Fruit fly (Drosophila melanogaster) whole organism, prepupa: ENCODE results near the gene Spec2.

ENCODE experiments used
- Blimp-1 ChIP-seq: fragments of 200-800 bp; sonication (Bioruptor generic); optimal IDR thresholded peaks from 3 replicates; lab custom pipeline; 2017; ENCODE audit warnings: missing biosample characterization, missing genetic modification characterization, mild to moderate bottlenecking, moderate library complexity, missing genetic modification reagents
- CG10669 ChIP-seq: fragments of 200-800 bp; sonication (Bioruptor generic); optimal IDR thresholded peaks from 3 replicates; lab custom pipeline; 2018; ENCODE audit warnings: missing biosample characterization, mild to moderate bottlenecking, missing genetic modification characterization, moderate library complexity
- CG11762 ChIP-seq: fragments of 200-800 bp; sonication (Bioruptor generic); optimal IDR thresholded peaks from 3 replicates; lab custom pipeline; 2016; ENCODE audit warnings: missing biosample characterization, missing genetic modification characterization; ENCODE audit not compliant: insufficient read depth
- CG11902 ChIP-seq: fragments of 200-800 bp; sonication (Bioruptor generic); optimal IDR thresholded peaks from 3 replicates; lab custom pipeline; 2016; ENCODE audit warnings: missing biosample characterization, missing genetic modification characterization
- CG15336 ChIP-seq: fragments of 200-800 bp; sonication (Bioruptor generic); IDR thresholded peaks from 2 replicates; pipeline ENCODE4 v1.3.6; 2022; ENCODE audit warnings: missing biosample characterization, missing genetic modification characterization
- CG1621 ChIP-seq: fragments of 200-800 bp; sonication (Bioruptor generic); optimal IDR thresholded peaks from 3 replicates; lab custom pipeline; 2018; ENCODE audit warnings: missing biosample characterization, mild to moderate bottlenecking, missing genetic modification characterization
- CG16779 ChIP-seq: fragments of 200-800 bp; sonication (Bioruptor generic); optimal IDR thresholded peaks from 3 replicates; lab custom pipeline; 2017; ENCODE audit warnings: missing biosample characterization, mild to moderate bottlenecking, missing genetic modification characterization
- CG3032 ChIP-seq: fragments of 200-800 bp; optimal IDR thresholded peaks from 2 replicates; lab custom pipeline; 2019; ENCODE audit warnings: missing biosample characterization, mild to moderate bottlenecking, missing genetic modification characterization, moderate library complexity
- CG31627 ChIP-seq: fragments of 200-800 bp; sonication (Bioruptor generic); optimal IDR thresholded peaks from 3 replicates; lab custom pipeline; 2016; ENCODE audit warnings: missing biosample characterization, missing genetic modification characterization
- CG32006 ChIP-seq: fragments of 200-800 bp; sonication (Bioruptor generic); optimal IDR thresholded peaks from 3 replicates; lab custom pipeline; 2017; ENCODE audit warnings: missing biosample characterization, mild to moderate bottlenecking, missing genetic modification characterization
- CG34406 ChIP-seq: fragments of 200-800 bp; sonication (Bioruptor generic); optimal IDR thresholded peaks from 3 replicates; lab custom pipeline; 2016; ENCODE audit warnings: missing biosample characterization, missing genetic modification characterization
- CG3919 ChIP-seq: fragments of 200-800 bp; sonication (Bioruptor generic); optimal IDR thresholded peaks from 3 replicates; lab custom pipeline; 2016; ENCODE audit warnings: missing biosample characterization, missing genetic modification characterization
- CG4318 ChIP-seq: fragments of 200-800 bp; sonication (Bioruptor generic); optimal IDR thresholded peaks from 3 replicates; lab custom pipeline; 2017; ENCODE audit warnings: missing biosample characterization, mild to moderate bottlenecking, missing genetic modification characterization
- CG6163 ChIP-seq: fragments of 200-800 bp; sonication (Bioruptor generic); IDR thresholded peaks from 3 replicates; pipeline ENCODE4 v1.3.6; 2022; ENCODE audit warnings: missing biosample characterization, missing genetic modification characterization
- CG6792 ChIP-seq: fragments of 200-800 bp; sonication (Bioruptor generic); optimal IDR thresholded peaks from 3 replicates; lab custom pipeline; 2016; ENCODE audit warnings: missing biosample characterization, missing genetic modification characterization
- CG6808 ChIP-seq: fragments of 200-800 bp; sonication (Bioruptor generic); optimal IDR thresholded peaks from 3 replicates; lab custom pipeline; 2017; ENCODE audit warnings: missing biosample characterization, missing genetic modification characterization, mild to moderate bottlenecking, moderate library complexity, missing genetic modification reagents
- CG6854 ChIP-seq: fragments of 200-800 bp; sonication (Bioruptor generic); optimal IDR thresholded peaks from 2 replicates; lab custom pipeline; 2017; ENCODE audit warnings: missing biosample characterization, mild to moderate bottlenecking, missing genetic modification characterization
- CG7368 ChIP-seq: fragments of 200-800 bp; sonication (Bioruptor generic); optimal IDR thresholded peaks from 3 replicates; lab custom pipeline; 2016; ENCODE audit warnings: missing biosample characterization, missing genetic modification characterization
- CG8319 ChIP-seq: fragments of 200-800 bp; sonication (Bioruptor generic); optimal IDR thresholded peaks from 3 replicates; lab custom pipeline; 2016; ENCODE audit warnings: missing biosample characterization, missing genetic modification characterization
- CG8632 ChIP-seq: fragments of 200-800 bp; sonication (Bioruptor generic); optimal IDR thresholded peaks from 3 replicates; lab custom pipeline; 2016; ENCODE audit warnings: missing biosample characterization, missing genetic modification characterization
- CG9139 ChIP-seq: fragments of 200-800 bp; sonication (Bioruptor generic); optimal IDR thresholded peaks from 3 replicates; lab custom pipeline; 2017; ENCODE audit warnings: missing biosample characterization, mild to moderate bottlenecking, missing genetic modification characterization
- Eip75B ChIP-seq: fragments of 200-800 bp; sonication (Bioruptor generic); optimal IDR thresholded peaks from 3 replicates; lab custom pipeline; 2016; ENCODE audit warnings: missing biosample characterization, missing genetic modification characterization
- Eip78C ChIP-seq: fragments of 200-800 bp; sonication (Bioruptor generic); peaks from one replicate; lab custom pipeline; 2016; ENCODE audit warnings: missing biosample characterization, missing genetic modification characterization
- Eip93F ChIP-seq: fragments of 200-800 bp; sonication (Bioruptor generic); optimal IDR thresholded peaks from 2 replicates; lab custom pipeline; 2016; ENCODE audit warnings: missing biosample characterization, mild to moderate bottlenecking, missing genetic modification characterization
- Ets21C ChIP-seq: fragments of 200-800 bp; sonication (Bioruptor generic); optimal IDR thresholded peaks from 3 replicates; lab custom pipeline; 2016; ENCODE audit warnings: missing biosample characterization, missing genetic modification characterization
- Ets96B ChIP-seq: fragments of 200-800 bp; optimal IDR thresholded peaks from 2 replicates; lab custom pipeline; 2019; ENCODE audit warnings: missing biosample characterization, mild to moderate bottlenecking, missing genetic modification characterization, moderate library complexity
- Gug ChIP-seq: fragments of 200-800 bp; sonication (Bioruptor generic); IDR thresholded peaks from 2 replicates; pipeline ENCODE4 v1.3.6; 2022; ENCODE audit warnings: missing biosample characterization, missing genetic modification characterization
- Hr38 ChIP-seq: sonication (Bioruptor generic); optimal IDR thresholded peaks from 2 replicates; lab custom pipeline; 2016; ENCODE audit warnings: missing biosample characterization, missing genetic modification characterization
- Hr39 ChIP-seq: fragments of 200-800 bp; sonication (Bioruptor generic); optimal IDR thresholded peaks from 2 replicates; lab custom pipeline; 2016; ENCODE audit warnings: missing biosample characterization, missing genetic modification characterization
- Hr4 ChIP-seq: fragments of 200-800 bp; sonication (Bioruptor generic); optimal IDR thresholded peaks from 3 replicates; lab custom pipeline; 2016; ENCODE audit warnings: missing biosample characterization, missing genetic modification characterization
- Met ChIP-seq: fragments of 200-800 bp; sonication (Bioruptor generic); optimal IDR thresholded peaks from 3 replicates; lab custom pipeline; 2016; ENCODE audit warnings: missing biosample characterization, missing genetic modification characterization
- Smox ChIP-seq: fragments of 200-800 bp; sonication (Bioruptor generic); optimal IDR thresholded peaks from 3 replicates; lab custom pipeline; 2016; ENCODE audit warnings: missing biosample characterization, missing genetic modification characterization
- Sox102F ChIP-seq: fragments of 200-800 bp; sonication (Bioruptor generic); optimal IDR thresholded peaks from 2 replicates; lab custom pipeline; 2016; ENCODE audit warnings: missing biosample characterization, mild to moderate bottlenecking, missing genetic modification characterization
- Sox14 ChIP-seq: fragments of 200-800 bp; sonication (Bioruptor generic); optimal IDR thresholded peaks from 3 replicates; lab custom pipeline; 2016; ENCODE audit warnings: missing biosample characterization, missing genetic modification characterization
- Sox15 ChIP-seq: fragments of 200-800 bp; sonication (Bioruptor generic); optimal IDR thresholded peaks from 3 replicates; lab custom pipeline; 2016; ENCODE audit warnings: missing biosample characterization, missing genetic modification characterization
- achi ChIP-seq: fragments of 200-800 bp; sonication (Bioruptor generic); optimal IDR thresholded peaks from 3 replicates; lab custom pipeline; 2016; ENCODE audit warnings: missing biosample characterization, missing genetic modification characterization
- cyc ChIP-seq: fragments of 200-800 bp; sonication (Bioruptor generic); optimal IDR thresholded peaks from 3 replicates; lab custom pipeline; 2016; ENCODE audit warnings: missing biosample characterization, missing genetic modification characterization
- dac ChIP-seq: fragments of 200-800 bp; sonication (Bioruptor generic); optimal IDR thresholded peaks from 2 replicates; lab custom pipeline; 2017; ENCODE audit warnings: missing biosample characterization, mild to moderate bottlenecking, missing genetic modification characterization
- dsx ChIP-seq: fragments of 200-800 bp; optimal IDR thresholded peaks from 3 replicates; lab custom pipeline; 2019; ENCODE audit warnings: missing biosample characterization, mild to moderate bottlenecking, missing genetic modification characterization, moderate library complexity; ENCODE audit not compliant: poor library complexity, severe bottlenecking
- eg ChIP-seq: fragments of 200-800 bp; sonication (Bioruptor generic); IDR thresholded peaks from 3 replicates; pipeline ENCODE4 v1.3.6; 2022; ENCODE audit warnings: missing biosample characterization, missing genetic modification characterization
- esn ChIP-seq: fragments of 200-800 bp; sonication (Bioruptor generic); optimal IDR thresholded peaks from 2 replicates; lab custom pipeline; 2016; ENCODE audit warnings: missing biosample characterization, mild to moderate bottlenecking, missing genetic modification characterization, moderate library complexity
- fd59A ChIP-seq: fragments of 200-800 bp; sonication (Bioruptor generic); optimal IDR thresholded peaks from 2 replicates; lab custom pipeline; 2017; ENCODE audit warnings: missing biosample characterization, mild to moderate bottlenecking, missing genetic modification characterization, missing genetic modification reagents
- fkh ChIP-seq: fragments of 200-800 bp; sonication (Bioruptor generic); optimal IDR thresholded peaks from 3 replicates; lab custom pipeline; 2017; ENCODE audit warnings: missing biosample characterization, mild to moderate bottlenecking, missing genetic modification characterization, moderate library complexity
- lz ChIP-seq: fragments of 200-800 bp; sonication (Bioruptor generic); optimal IDR thresholded peaks from 3 replicates; lab custom pipeline; 2016; ENCODE audit warnings: missing biosample characterization, missing genetic modification characterization
- net ChIP-seq: fragments of 200-800 bp; sonication (Bioruptor generic); optimal IDR thresholded peaks from 3 replicates; lab custom pipeline; 2016; ENCODE audit warnings: missing biosample characterization, missing genetic modification characterization
- pdm3 ChIP-seq: fragments of 200-800 bp; sonication (Bioruptor generic); optimal IDR thresholded peaks from 3 replicates; lab custom pipeline; 2016; ENCODE audit warnings: missing biosample characterization, missing genetic modification characterization
- spab ChIP-seq: fragments of 200-800 bp; sonication (Bioruptor generic); optimal IDR thresholded peaks from 2 replicates; lab custom pipeline; 2017; ENCODE audit warnings: missing biosample characterization, mild to moderate bottlenecking, missing genetic modification characterization, missing genetic modification reagents
- ss ChIP-seq, 2 experiments: fragments of 200-800 bp; sonication (Bioruptor generic); optimal IDR thresholded peaks; 2 replicates in 1 of 2; 3 replicates in 1 of 2; lab custom pipeline; 2017 to 2018; ENCODE audit warnings: mild to moderate bottlenecking in 2 of 2, missing biosample characterization in 2 of 2, missing genetic modification characterization in 2 of 2, moderate library complexity in 1 of 2
- topi ChIP-seq: fragments of 200-800 bp; sonication (Bioruptor generic); optimal IDR thresholded peaks from 3 replicates; lab custom pipeline; 2016; ENCODE audit warnings: missing biosample characterization, missing genetic modification characterization
- vri ChIP-seq: fragments of 200-800 bp; sonication (Bioruptor generic); optimal IDR thresholded peaks from 3 replicates; lab custom pipeline; 2016; ENCODE audit warnings: missing biosample characterization, mild to moderate bottlenecking, missing genetic modification characterization

Gene Spec2

dm6 chr3R:5668928-5669739 lies 45.2 kb upstream of the Spec2 start, which contains the start of the genes Xe7 and Atg17:
Xe7 (minus strand) TSS chr3R:5669334.
Atg17 (plus strand) TSS chr3R:5669713.
- peak; percentile 92 for TF ChIP-seq cyc (GFP tag; lab: Kevin White, UChicago)
- TF ChIP-seq CG34406 (GFP tag; lab: Kevin White, UChicago), result peak; percentile 90
- peak; percentile 94 for TF ChIP-seq CG32006 (GFP tag; lab: Kevin White, UChicago)
- TF ChIP-seq CG16779, result peak; percentile 56
- TF ChIP-seq Blimp-1, result peak; percentile 76
- peak; percentile 95 for TF ChIP-seq Hr39 (GFP tag; lab: Kevin White, UChicago)
- TF ChIP-seq eg, result peak; percentile 92
- TF ChIP-seq Hr4 (GFP tag; lab: Kevin White, UChicago), result peak; percentile 94
- TF ChIP-seq ss (GFP tag; optimal IDR thresholded peaks at IDR 0.05; lab: Kevin White, UChicago), result peak; percentile 27 to 80
- peak; percentile 95 for TF ChIP-seq Sox15 (GFP tag; lab: Kevin White, UChicago)
- TF ChIP-seq CG9139 (GFP tag; lab: Kevin White, UChicago), result no peak
- peak; percentile 76 for TF ChIP-seq CG11762
- peak; percentile 94 for TF ChIP-seq Eip78C
- TF ChIP-seq CG3032, result peak; percentile 94
- peak; percentile 89 for TF ChIP-seq CG7368 (GFP tag; lab: Kevin White, UChicago)
- peak; percentile 78 for TF ChIP-seq CG1621 (tag; lab: Kevin White, UChicago)
- TF ChIP-seq net (GFP tag; lab: Kevin White, UChicago), result peak; percentile 83
- TF ChIP-seq Gug (GFP tag; lab: Robert Waterston, UW), result peak; percentile 94
- peak; percentile 92 for TF ChIP-seq achi (GFP tag; lab: Kevin White, UChicago)
- TF ChIP-seq Hr38, result peak; percentile 55
- peak; percentile 85 for TF ChIP-seq Sox102F (GFP tag; lab: Kevin White, UChicago)
- peak; percentile 83 for TF ChIP-seq fd59A (GFP tag; lab: Kevin White, UChicago)
- TF ChIP-seq CG6854, result no peak
- TF ChIP-seq CG10669 (GFP tag; lab: Kevin White, UChicago), result peak; percentile 86
- TF ChIP-seq dac (GFP tag; lab: Kevin White, UChicago), result peak; percentile 88
- TF ChIP-seq CG8632 (GFP tag; lab: Kevin White, UChicago), result peak; percentile 90
- TF ChIP-seq fkh (GFP tag; lab: Kevin White, UChicago), result peak; percentile 76
- TF ChIP-seq Met (GFP tag; lab: Kevin White, UChicago), result peak; percentile 90
- peak; percentile 87 for TF ChIP-seq CG6792
- TF ChIP-seq Sox14 (GFP tag; lab: Kevin White, UChicago), result peak; percentile 89
- TF ChIP-seq CG11902 (GFP tag; lab: Kevin White, UChicago), result peak; percentile 94
- peak; percentile 77 for TF ChIP-seq dsx (GFP tag; lab: Kevin White, UChicago)
- TF ChIP-seq CG4318, result peak; percentile 93
- TF ChIP-seq lz (GFP tag; lab: Kevin White, UChicago), result peak; percentile 93
- peak; percentile 92 for TF ChIP-seq CG8319
- peak; percentile 87 for TF ChIP-seq Eip93F (GFP tag; lab: Kevin White, UChicago)
- TF ChIP-seq CG15336 (GFP tag; lab: Robert Waterston, UW), result peak; percentile 77
- TF ChIP-seq CG3919, result peak; percentile 92
- TF ChIP-seq Eip75B, result peak; percentile 89
- TF ChIP-seq Ets21C (GFP tag; lab: Kevin White, UChicago), result peak; percentile 94
- peak; percentile 91 for TF ChIP-seq topi (GFP tag; lab: Kevin White, UChicago)
- TF ChIP-seq esn (GFP tag; lab: Kevin White, UChicago), result peak; percentile 92
- peak; percentile 76 for TF ChIP-seq CG6808
- TF ChIP-seq pdm3 (GFP tag; lab: Kevin White, UChicago), result peak; percentile 94
- peak; percentile 73 for TF ChIP-seq vri (GFP tag; lab: Kevin White, UChicago)
- peak; percentile 84 for TF ChIP-seq Ets96B (tag; lab: Kevin White, UChicago)
- TF ChIP-seq CG6163 (GFP tag; lab: Robert Waterston, UW), result peak; percentile 88
- no peak for TF ChIP-seq spab
- peak; percentile 91 for TF ChIP-seq Smox (GFP tag; lab: Kevin White, UChicago)
- peak; percentile 95 for TF ChIP-seq CG31627 (GFP tag; lab: Kevin White, UChicago)
